Worm (Caenorhabditis elegans) whole organism, early embryonic: ENCODE data around the gene fkb-6.

Experiments
- aly-1 ChIP-seq: sonication (generic microtip); optimal IDR thresholded peaks from 2 replicates; lab custom pipeline; 2016; ENCODE audit warnings: missing genetic modification characterization, missing compliant biosample characterization
- ama-1 ChIP-seq: fragments of 150-350 bp; optimal IDR thresholded peaks from 2 replicates; lab custom pipeline; 2014
- ceh-13 ChIP-seq: fragments of 200-800 bp; sonication (Bioruptor generic); optimal IDR thresholded peaks from 2 replicates; lab custom pipeline; 2018; ENCODE audit warnings: mild to moderate bottlenecking, missing genetic modification characterization, missing compliant biosample characterization
- ets-7 ChIP-seq: sonication (generic microtip); optimal IDR thresholded peaks from 2 replicates; lab custom pipeline; 2016; ENCODE audit warnings: missing genotype, missing genetic modification characterization, missing compliant biosample characterization
- hmg-4 ChIP-seq: fragments of 200-800 bp; sonication (Bioruptor generic); optimal IDR thresholded peaks from 2 replicates; lab custom pipeline; 2018; ENCODE audit warnings: mild to moderate bottlenecking, missing genetic modification characterization, missing compliant biosample characterization
- sea-1 ChIP-seq: fragments of 200-800 bp; sonication (Bioruptor generic); conservative IDR thresholded peaks from 2 replicates; pipeline ENCODE4 v1.3.6; 2022; ENCODE audit warnings: missing genetic modification characterization, missing compliant biosample characterization

DNA sequence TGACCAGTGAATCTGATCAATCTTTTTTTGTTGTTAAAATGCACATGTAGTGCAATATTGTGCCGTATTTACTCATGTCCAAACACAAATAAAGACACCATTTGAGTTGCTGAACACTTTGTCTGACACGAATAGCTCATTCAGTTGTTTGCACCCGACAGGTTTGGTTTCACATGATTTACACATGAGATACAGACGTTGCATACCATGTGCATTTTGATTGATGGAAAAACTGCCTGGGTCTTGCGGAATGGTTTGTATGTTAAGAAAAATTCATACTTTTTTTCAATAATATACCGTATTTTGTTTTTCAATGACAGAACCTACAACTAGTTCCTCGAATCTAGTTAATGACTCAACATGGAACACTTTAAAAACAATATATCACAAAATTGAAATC is 25.2 kb downstream of the fkb-6 start:
- TF ChIP-seq hmg-4 (GFP tag; lab: Kevin White, UChicago) (no peak), ama-1 (no peak), ceh-13 (GFP tag; lab: Kevin White, UChicago) (no peak), ets-7 (tag; lab: Kevin White, UChicago) (no peak), aly-1 (tag; lab: Kevin White, UChicago) (no peak), sea-1 (GFP tag; lab: Robert Waterston, UW) (no peak)
